Worm (Caenorhabditis elegans) whole organism, L4/young adult: ENCODE measurements around the gene egl-6.

Source experiments
- W03F9.2 ChIP-seq: fragments of 150-350 bp; optimal IDR thresholded peaks from 2 replicates; lab custom pipeline; 2014; ENCODE audit warnings: missing biosample characterization, missing genetic modification characterization
- dao-5 ChIP-seq: sonication (generic microtip); optimal IDR thresholded peaks from 2 replicates; lab custom pipeline; 2016; ENCODE audit warnings: missing genotype, missing genetic modification characterization, moderate library complexity, missing compliant biosample characterization
- him-1 ChIP-seq: sonication (generic microtip); optimal IDR thresholded peaks from 2 replicates; lab custom pipeline; 2016; ENCODE audit warnings: missing genotype, missing genetic modification reagents, missing genetic modification characterization, missing compliant biosample characterization

- TF ChIP-seq him-1 (tag; lab: Kevin White, UChicago) (no peak), W03F9.2 (tag; lab: Kevin White, UChicago) (no peak), dao-5 (tag; lab: Kevin White, UChicago) (no peak)
Measured at ce11 chrX:5941325-5941724, 10.4 kb downstream of the egl-6 start.
